Fruit fly (Drosophila melanogaster) whole organism, embryonic: ENCODE data around the gene Rtnl2.

Source experiments
- CG11085 ChIP-seq: fragments of 200-800 bp; sonication (Bioruptor generic); IDR thresholded peaks from 2 replicates; pipeline ENCODE4 v1.3.6; 2022; ENCODE audit warnings: missing biosample characterization, missing genetic modification characterization
- CG11723 ChIP-seq: fragments of 200-800 bp; sonication (Bioruptor generic); optimal IDR thresholded peaks from 2 replicates; lab custom pipeline; 2017; ENCODE audit warnings: missing biosample characterization, mild to moderate bottlenecking, missing genetic modification characterization
- CG12071 ChIP-seq: fragments of 200-800 bp; sonication (Bioruptor generic); optimal IDR thresholded peaks from 3 replicates; lab custom pipeline; 2018; ENCODE audit warnings: missing biosample characterization, mild to moderate bottlenecking, missing genetic modification characterization
- CG12391 ChIP-seq: fragments of 200-800 bp; sonication (Bioruptor generic); optimal IDR thresholded peaks from 3 replicates; lab custom pipeline; 2018; ENCODE audit warnings: missing biosample characterization, mild to moderate bottlenecking, missing genetic modification characterization, moderate library complexity
- CG1529 ChIP-seq: fragments of 200-800 bp; sonication (Bioruptor generic); optimal IDR thresholded peaks from 3 replicates; lab custom pipeline; 2018; ENCODE audit warnings: missing biosample characterization, missing genetic modification characterization
- CG15514 ChIP-seq: fragments of 200-800 bp; sonication (Bioruptor generic); optimal IDR thresholded peaks from 3 replicates; lab custom pipeline; 2017; ENCODE audit warnings: missing biosample characterization, missing genetic modification characterization, mild to moderate bottlenecking, moderate library complexity, missing genetic modification reagents
- CG32767 ChIP-seq: fragments of 200-800 bp; sonication (Bioruptor generic); IDR thresholded peaks from 2 replicates; pipeline ENCODE4 v1.3.6; 2022; ENCODE audit warnings: missing biosample characterization, missing genetic modification characterization
- CG33557 ChIP-seq: fragments of 200-800 bp; sonication (Bioruptor generic); optimal IDR thresholded peaks from 2 replicates; lab custom pipeline; 2019; ENCODE audit warnings: missing biosample characterization, mild to moderate bottlenecking, missing genetic modification characterization, moderate library complexity
- CG4328 ChIP-seq: fragments of 200-800 bp; sonication (Bioruptor generic); optimal IDR thresholded peaks from 3 replicates; lab custom pipeline; 2017; ENCODE audit warnings: missing biosample characterization, missing genetic modification reagents, missing genetic modification characterization
- CG5180 ChIP-seq: fragments of 200-800 bp; sonication (Bioruptor generic); optimal IDR thresholded peaks from 3 replicates; lab custom pipeline; 2017; ENCODE audit warnings: missing biosample characterization, missing genetic modification characterization, mild to moderate bottlenecking, moderate library complexity, missing genetic modification reagents
- CG6683 ChIP-seq: fragments of 200-800 bp; sonication (Bioruptor generic); optimal IDR thresholded peaks from 2 replicates; lab custom pipeline; 2017; ENCODE audit warnings: missing biosample characterization, mild to moderate bottlenecking, missing genetic modification characterization, missing genetic modification reagents
- CG6854 ChIP-seq: fragments of 200-800 bp; sonication (Bioruptor generic); optimal IDR thresholded peaks from 3 replicates; lab custom pipeline; 2017; ENCODE audit warnings: missing biosample characterization, mild to moderate bottlenecking, missing genetic modification characterization
- CG7745 ChIP-seq: fragments of 200-800 bp; sonication (Bioruptor generic); optimal IDR thresholded peaks from 2 replicates; lab custom pipeline; 2018; ENCODE audit warnings: missing biosample characterization, mild to moderate bottlenecking, missing genetic modification characterization, moderate library complexity
- CG7839 ChIP-seq: fragments of 200-800 bp; sonication (Bioruptor generic); optimal IDR thresholded peaks from 3 replicates; lab custom pipeline; 2018; ENCODE audit warnings: missing biosample characterization, mild to moderate bottlenecking, missing genetic modification characterization, moderate library complexity
- CG7963 ChIP-seq: fragments of 200-800 bp; sonication (Bioruptor generic); IDR thresholded peaks from 3 replicates; pipeline ENCODE4 v1.3.6; 2022; ENCODE audit warnings: missing biosample characterization, missing genetic modification characterization; ENCODE audit not compliant: partially characterized antibody
- CHES-1-like ChIP-seq: fragments of 200-800 bp; sonication (Bioruptor generic); optimal IDR thresholded peaks from 2 replicates; lab custom pipeline; 2016; ENCODE audit warnings: missing biosample characterization, missing genetic modification characterization
- CTCF ChIP-seq: fragments of 200-800 bp; sonication (Bioruptor generic); optimal IDR thresholded peaks from 2 replicates; lab custom pipeline; 2017; ENCODE audit warnings: missing biosample characterization, mild to moderate bottlenecking, missing genetic modification characterization, moderate library complexity
- D ChIP-seq, 2 experiments: fragments of 200-800 bp in 1 of 2; fragments of >200 bp in 1 of 2; sonication (Bioruptor generic) in 1 of 2; optimal IDR thresholded peaks; 2 replicates in 1 of 2; 3 replicates in 1 of 2; lab custom pipeline; 2017; ENCODE audit warnings: mild to moderate bottlenecking in 1 of 2, missing biosample characterization in 1 of 2, missing genetic modification characterization in 1 of 2, missing genetic modification reagents in 1 of 2
- D19B ChIP-seq: fragments of 200-800 bp; sonication (Bioruptor generic); optimal IDR thresholded peaks from 2 replicates; lab custom pipeline; 2017; ENCODE audit warnings: missing biosample characterization, mild to moderate bottlenecking, missing genetic modification characterization
- Dad ChIP-seq: fragments of 200-800 bp; sonication (Bioruptor generic); optimal IDR thresholded peaks from 3 replicates; lab custom pipeline; 2016; ENCODE audit warnings: missing biosample characterization, missing genetic modification characterization
- Dip2 ChIP-seq: fragments of 200-800 bp; sonication (Bioruptor generic); IDR thresholded peaks from 2 replicates; pipeline ENCODE4 v1.3.6; 2022; ENCODE audit warnings: missing biosample characterization, missing genetic modification characterization
- Doc2 ChIP-seq: fragments of 200-800 bp; sonication (Bioruptor generic); IDR thresholded peaks from 2 replicates; pipeline ENCODE4 v1.3.6; 2022; ENCODE audit warnings: missing biosample characterization, missing genetic modification characterization
- Hr78 ChIP-seq, 2 experiments: fragments of 200-800 bp in 1 of 2; fragments of >200 bp in 1 of 2; sonication (Bioruptor generic) in 1 of 2; optimal IDR thresholded peaks; 2 replicates each; lab custom pipeline; 2017 to 2019; ENCODE audit warnings: missing biosample characterization in 2 of 2, missing genetic modification characterization in 2 of 2, mild to moderate bottlenecking in 1 of 2, moderate library complexity in 1 of 2
- Lhr ChIP-seq: fragments of 200-800 bp; sonication (Bioruptor generic); optimal IDR thresholded peaks from 3 replicates; lab custom pipeline; 2017; ENCODE audit warnings: mild to moderate bottlenecking, missing biosample characterization, missing genetic modification reagents, missing genetic modification characterization
- Meics ChIP-seq: fragments of 200-800 bp; sonication (Bioruptor generic); optimal IDR thresholded peaks from 2 replicates; lab custom pipeline; 2017; ENCODE audit warnings: missing biosample characterization, mild to moderate bottlenecking, missing genetic modification characterization
- Myb ChIP-seq: fragments of 200-800 bp; sonication (Bioruptor generic); optimal IDR thresholded peaks from 2 replicates; lab custom pipeline; 2016; ENCODE audit warnings: missing biosample characterization, missing genetic modification characterization
- Neu2 ChIP-seq: fragments of 200-800 bp; sonication (Bioruptor generic); optimal IDR thresholded peaks from 3 replicates; lab custom pipeline; 2016; ENCODE audit warnings: missing biosample characterization, missing genetic modification characterization, borderline replicate concordance
- Pdp1 ChIP-seq, 2 experiments: fragments of 200-800 bp; sonication (Bioruptor generic); optimal IDR thresholded peaks; 3 replicates each; lab custom pipeline; 2016; ENCODE audit warnings: missing biosample characterization in 2 of 2, missing genetic modification characterization in 2 of 2, mild to moderate bottlenecking in 1 of 2, moderate library complexity in 1 of 2
- Taf1 ChIP-seq: fragments of 200-800 bp; sonication (Bioruptor generic); IDR thresholded peaks from 2 replicates; pipeline ENCODE4 v1.3.6; 2022; ENCODE audit warnings: missing biosample characterization, missing genetic modification characterization
- Tbp ChIP-seq: fragments of >200 bp; optimal IDR thresholded peaks from 2 replicates; lab custom pipeline; 2018; ENCODE audit warnings: missing biosample characterization, missing genetic modification characterization
- Xrp1 ChIP-seq: fragments of 200-800 bp; sonication (Bioruptor generic); IDR thresholded peaks from 2 replicates; pipeline ENCODE4 v1.3.6; 2022; ENCODE audit warnings: missing biosample characterization, missing genetic modification characterization
- chm ChIP-seq: fragments of 200-800 bp; sonication (Bioruptor generic); IDR thresholded peaks from 2 replicates; pipeline ENCODE4 v1.3.6; 2022; ENCODE audit warnings: missing biosample characterization, missing genetic modification characterization
- chn ChIP-seq: fragments of 200-800 bp; sonication (Bioruptor generic); optimal IDR thresholded peaks from 2 replicates; lab custom pipeline; 2016; ENCODE audit warnings: missing biosample characterization, missing genetic modification characterization
- crol ChIP-seq: fragments of 200-800 bp; sonication (Bioruptor generic); IDR thresholded peaks from 2 replicates; pipeline ENCODE4 v1.3.6; 2022; ENCODE audit warnings: missing biosample characterization, missing genetic modification characterization
- dati ChIP-seq: fragments of 200-800 bp; sonication (Bioruptor generic); IDR thresholded peaks from 2 replicates; pipeline ENCODE4 v1.3.6; 2022; ENCODE audit warnings: missing biosample characterization, missing genetic modification characterization
- emc ChIP-seq: fragments of 200-800 bp; sonication (Bioruptor generic); optimal IDR thresholded peaks from 2 replicates; lab custom pipeline; 2016; ENCODE audit warnings: missing biosample characterization, missing genetic modification characterization
- ems ChIP-seq: fragments of 200-800 bp; sonication (Bioruptor generic); optimal IDR thresholded peaks from 3 replicates; lab custom pipeline; 2016; ENCODE audit warnings: missing biosample characterization, missing genetic modification characterization
- en ChIP-seq: fragments of 200-800 bp; sonication (Bioruptor generic); optimal IDR thresholded peaks from 2 replicates; lab custom pipeline; 2016; ENCODE audit warnings: missing biosample characterization, missing genetic modification characterization
- ewg ChIP-seq: fragments of 200-800 bp; sonication (Bioruptor generic); optimal IDR thresholded peaks from 3 replicates; lab custom pipeline; 2017; ENCODE audit warnings: mild to moderate bottlenecking, missing biosample characterization, missing genetic modification reagents, missing genetic modification characterization
- hbn ChIP-seq: fragments of 200-800 bp; sonication (Bioruptor generic); IDR thresholded peaks from 2 replicates; pipeline ENCODE4 v1.3.6; 2022; ENCODE audit warnings: missing biosample characterization, missing genetic modification characterization; ENCODE audit not compliant: partially characterized antibody
- mirr ChIP-seq: fragments of 200-800 bp; sonication (Bioruptor generic); optimal IDR thresholded peaks from 3 replicates; lab custom pipeline; 2018; ENCODE audit warnings: missing biosample characterization, mild to moderate bottlenecking, missing genetic modification characterization
- nerfin-1 ChIP-seq: fragments of 200-800 bp; sonication (Bioruptor generic); optimal IDR thresholded peaks from 3 replicates; lab custom pipeline; 2019; ENCODE audit warnings: missing biosample characterization, mild to moderate bottlenecking, missing genetic modification characterization, moderate library complexity
- nom ChIP-seq: fragments of 200-800 bp; sonication (Bioruptor generic); optimal IDR thresholded peaks from 2 replicates; lab custom pipeline; 2017; ENCODE audit warnings: missing biosample characterization, missing genetic modification characterization, mild to moderate bottlenecking, moderate library complexity, missing genetic modification reagents
- peb ChIP-seq: fragments of 200-800 bp; sonication (Bioruptor generic); IDR thresholded peaks from 2 replicates; pipeline ENCODE4 v1.3.6; 2022; ENCODE audit warnings: missing biosample characterization, missing genetic modification characterization
- pzg ChIP-seq: fragments of 200-800 bp; sonication (Bioruptor generic); optimal IDR thresholded peaks from 3 replicates; lab custom pipeline; 2018; ENCODE audit warnings: missing biosample characterization, mild to moderate bottlenecking, missing genetic modification characterization, moderate library complexity
- run ChIP-seq: fragments of 200-800 bp; sonication (Bioruptor generic); optimal IDR thresholded peaks from 3 replicates; lab custom pipeline; 2018; ENCODE audit warnings: missing biosample characterization, mild to moderate bottlenecking, missing genetic modification characterization
- sens-2 ChIP-seq: fragments of 200-800 bp; sonication (Bioruptor generic); IDR thresholded peaks from 2 replicates; pipeline ENCODE4 v1.3.6; 2022; ENCODE audit warnings: missing biosample characterization, missing genetic modification characterization
- slou ChIP-seq: fragments of 200-800 bp; sonication (Bioruptor generic); optimal IDR thresholded peaks from 3 replicates; lab custom pipeline; 2016; ENCODE audit warnings: missing biosample characterization, missing genetic modification characterization
- ssp ChIP-seq: fragments of 200-800 bp; sonication (Bioruptor generic); IDR thresholded peaks from 2 replicates; pipeline ENCODE4 v1.3.6; 2022; ENCODE audit warnings: missing biosample characterization, missing genetic modification characterization
- tup ChIP-seq: fragments of 200-800 bp; sonication (Bioruptor generic); optimal IDR thresholded peaks from 2 replicates; lab custom pipeline; 2016; ENCODE audit warnings: missing biosample characterization, mild to moderate bottlenecking, missing genetic modification characterization, moderate library complexity
- twi ChIP-seq: fragments of 200-800 bp; optimal IDR thresholded peaks from 2 replicates; lab custom pipeline; 2019; ENCODE audit warnings: missing biosample characterization, mild to moderate bottlenecking, missing genetic modification characterization, moderate library complexity

Gene Rtnl2

DNA sequence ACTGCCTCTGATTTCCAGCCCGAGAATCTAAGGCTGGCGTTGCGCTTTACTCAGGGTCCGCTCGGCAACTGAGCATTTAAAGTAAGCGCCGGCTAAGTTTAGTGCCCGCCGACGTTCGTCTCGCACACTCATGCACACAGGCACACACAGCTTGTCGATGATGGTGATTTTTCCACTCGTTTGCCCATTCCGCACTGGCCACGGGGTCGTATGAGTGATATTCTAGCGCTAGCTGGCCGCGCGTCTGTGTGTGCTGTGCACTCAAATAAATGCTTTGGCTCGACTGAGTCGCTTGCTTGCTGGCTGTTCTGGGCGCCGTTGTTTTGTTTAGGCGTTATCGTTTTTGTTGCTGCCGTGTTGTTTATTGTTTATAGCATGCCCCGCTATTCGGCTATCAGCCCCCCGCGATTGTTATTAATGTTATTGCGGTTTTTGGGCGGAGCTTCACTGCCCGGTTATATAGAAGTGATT, 14.4 kb downstream of the Rtnl2 start, which contains the start of gene alpha-Est8 (continued):
- TF ChIP-seq crol (GFP tag; lab: Robert Waterston, UW) (0 out of 2 replicates have a peak, but pooled peaks have one; percentile 7), nom (GFP tag; lab: Kevin White, UChicago) (no peak), Taf1 (GFP tag; lab: Robert Waterston, UW) (no peak), mirr (GFP tag; lab: Kevin White, UChicago) (peak; percentile 75), dati (GFP tag; lab: Robert Waterston, UW) (no peak), sens-2 (GFP tag; lab: Robert Waterston, UW) (no peak), ewg (GFP tag; lab: Kevin White, UChicago) (no peak), chm (no peak), CG7745 (tag; lab: Kevin White, UChicago) (no peak), ssp (GFP tag; lab: Robert Waterston, UW) (no peak), Dad (GFP tag; lab: Kevin White, UChicago) (no peak), peb (GFP tag; lab: Robert Waterston, UW) (no peak), chn (no peak), CG12071 (no peak), run (tag; lab: Kevin White, UChicago) (peak; percentile 56), Xrp1 (GFP tag; lab: Robert Waterston, UW) (no peak), CG7839 (tag; lab: Kevin White, UChicago) (peak; percentile 6), CG4328 (GFP tag; lab: Kevin White, UChicago) (no peak), Myb (no peak), emc (GFP tag; lab: Kevin White, UChicago) (no peak), Dip2 (GFP tag; lab: Robert Waterston, UW) (no peak), pzg (GFP tag; lab: Kevin White, UChicago) (no peak), CG11085 (no peak), CG11723 (GFP tag; lab: Kevin White, UChicago) (no peak), nerfin-1 (no peak), Hr78 (GFP tag; optimal IDR thresholded peaks at IDR 0.05; lab: Kevin White, UChicago) (no peak), CHES-1-like (GFP tag; lab: Kevin White, UChicago) (no peak), CG5180 (no peak), Lhr (GFP tag; lab: Kevin White, UChicago) (no peak), CTCF (GFP tag; lab: Kevin White, UChicago) (no peak), CG6683 (GFP tag; lab: Kevin White, UChicago) (no peak), CG6854 (peak; percentile 2), D (optimal IDR thresholded peaks at IDR 0.05; lab: Kevin White, UChicago) (no peak), D (GFP tag; optimal IDR thresholded peaks at IDR 0.05; lab: Kevin White, UChicago) (no peak), CG1529 (GFP tag; lab: Kevin White, UChicago) (no peak), Doc2 (no peak), Meics (GFP tag; lab: Kevin White, UChicago) (peak; percentile 3), twi (tag; lab: Kevin White, UChicago) (no peak), CG15514 (GFP tag; lab: Kevin White, UChicago) (no peak), Pdp1 (GFP tag; optimal IDR thresholded peaks at IDR 0.05; lab: Kevin White, UChicago) (peak in 1 of 2 experiments; percentile 9), Neu2 (GFP tag; lab: Kevin White, UChicago) (no peak), D19B (no peak), ems (no peak), slou (GFP tag; lab: Kevin White, UChicago) (no peak), CG33557 (no peak), CG12391 (tag; lab: Kevin White, UChicago) (no peak), CG32767 (GFP tag; lab: Robert Waterston, UW) (no peak), hbn (GFP tag; lab: Robert Waterston, UW) (no peak), en (GFP tag; lab: Kevin White, UChicago) (no peak), Tbp (no peak), tup (no peak), CG7963 (GFP tag; lab: Robert Waterston, UW) (no peak)
